Fruit fly (Drosophila melanogaster) whole organism, embryonic: ENCODE results near the gene eIF3d1.
A peak's percentile ranks its signal among the peaks of the same experiment; 100 is the strongest.

Experiments used
- Abd-B ChIP-seq: fragments of 200-800 bp; sonication (Bioruptor generic); optimal IDR thresholded peaks from 2 replicates; lab custom pipeline; 2018; ENCODE audit warnings: missing biosample characterization, mild to moderate bottlenecking, missing genetic modification characterization, moderate library complexity
- Asciz ChIP-seq: fragments of 200-800 bp; sonication (Bioruptor generic); optimal IDR thresholded peaks from 2 replicates; lab custom pipeline; 2017; ENCODE audit warnings: missing biosample characterization, mild to moderate bottlenecking, missing genetic modification characterization, missing genetic modification reagents
- B-H2 ChIP-seq: fragments of 200-800 bp; sonication (Bioruptor generic); optimal IDR thresholded peaks from 2 replicates; lab custom pipeline; 2018; ENCODE audit warnings: missing biosample characterization, mild to moderate bottlenecking, missing genetic modification characterization
- Bdp1 ChIP-seq: fragments of 200-800 bp; sonication (Bioruptor generic); optimal IDR thresholded peaks from 3 replicates; lab custom pipeline; 2016; ENCODE audit warnings: missing biosample characterization, missing genetic modification characterization
- CG10209 ChIP-seq: fragments of 200-800 bp; sonication (Bioruptor generic); optimal IDR thresholded peaks from 3 replicates; lab custom pipeline; 2017; ENCODE audit warnings: missing biosample characterization, mild to moderate bottlenecking, missing genetic modification characterization, missing genetic modification reagents
- CG11085 ChIP-seq: fragments of 200-800 bp; sonication (Bioruptor generic); IDR thresholded peaks from 2 replicates; pipeline ENCODE4 v1.3.6; 2022; ENCODE audit warnings: missing biosample characterization, missing genetic modification characterization
- CG1233 ChIP-seq: fragments of 200-800 bp; sonication (Bioruptor generic); optimal IDR thresholded peaks from 4 replicates; lab custom pipeline; 2018; ENCODE audit warnings: missing biosample characterization, mild to moderate bottlenecking, missing genetic modification characterization
- CG13296 ChIP-seq: fragments of 200-800 bp; sonication (Bioruptor generic); optimal IDR thresholded peaks from 3 replicates; lab custom pipeline; 2018; ENCODE audit warnings: missing biosample characterization, mild to moderate bottlenecking, missing genetic modification characterization
- CG13775 ChIP-seq: fragments of 200-800 bp; sonication (Bioruptor generic); optimal IDR thresholded peaks from 3 replicates; lab custom pipeline; 2017; ENCODE audit warnings: missing biosample characterization, mild to moderate bottlenecking, missing genetic modification characterization
- CG14710 ChIP-seq: fragments of 200-800 bp; sonication (Bioruptor generic); optimal IDR thresholded peaks from 3 replicates; lab custom pipeline; 2019; ENCODE audit warnings: missing biosample characterization, mild to moderate bottlenecking, missing genetic modification characterization, moderate library complexity
- CG16779 ChIP-seq: fragments of 200-800 bp; sonication (Bioruptor generic); IDR thresholded peaks from 2 replicates; pipeline ENCODE4 v1.3.6; 2022; ENCODE audit warnings: missing biosample characterization, missing genetic modification characterization
- CG16815 ChIP-seq: fragments of 200-800 bp; sonication (Bioruptor generic); optimal IDR thresholded peaks from 3 replicates; lab custom pipeline; 2017; ENCODE audit warnings: missing biosample characterization, mild to moderate bottlenecking, missing genetic modification characterization
- CG17361 ChIP-seq: fragments of 200-800 bp; sonication (Bioruptor generic); IDR thresholded peaks from 3 replicates; pipeline ENCODE4 v1.3.6; 2022; ENCODE audit warnings: missing biosample characterization, missing genetic modification characterization
- CG17802 ChIP-seq: fragments of 200-800 bp; sonication (Bioruptor generic); optimal IDR thresholded peaks from 2 replicates; lab custom pipeline; 2018; ENCODE audit warnings: missing biosample characterization, mild to moderate bottlenecking, missing genetic modification characterization, moderate library complexity
- CG1792 ChIP-seq: fragments of 200-800 bp; sonication (Bioruptor generic); optimal IDR thresholded peaks from 2 replicates; lab custom pipeline; 2016; ENCODE audit warnings: missing biosample characterization, missing genetic modification characterization
- CG18262 ChIP-seq: fragments of 200-800 bp; optimal IDR thresholded peaks from 3 replicates; lab custom pipeline; 2019; ENCODE audit warnings: missing biosample characterization, mild to moderate bottlenecking, missing genetic modification characterization, moderate library complexity
- CG18476 ChIP-seq: fragments of 200-800 bp; sonication (Bioruptor generic); optimal IDR thresholded peaks from 2 replicates; lab custom pipeline; 2016; ENCODE audit warnings: missing biosample characterization, mild to moderate bottlenecking, missing genetic modification characterization
- CG2116 ChIP-seq: fragments of 200-800 bp; sonication (Bioruptor generic); optimal IDR thresholded peaks from 3 replicates; lab custom pipeline; 2018; ENCODE audit warnings: missing biosample characterization, mild to moderate bottlenecking, missing genetic modification characterization
- CG2129 ChIP-seq: fragments of 200-800 bp; sonication (Bioruptor generic); IDR thresholded peaks from 2 replicates; pipeline ENCODE4 v1.3.6; 2022; ENCODE audit warnings: missing biosample characterization, missing genetic modification characterization; ENCODE audit not compliant: partially characterized antibody
- CG30431 ChIP-seq: fragments of 200-800 bp; sonication (Bioruptor generic); optimal IDR thresholded peaks from 2 replicates; lab custom pipeline; 2017; ENCODE audit warnings: missing biosample characterization, missing genetic modification characterization
- CG32767 ChIP-seq: fragments of 200-800 bp; sonication (Bioruptor generic); IDR thresholded peaks from 2 replicates; pipeline ENCODE4 v1.3.6; 2022; ENCODE audit warnings: missing biosample characterization, missing genetic modification characterization
- CG32772 ChIP-seq: fragments of 200-800 bp; sonication (Bioruptor generic); IDR thresholded peaks from 2 replicates; pipeline ENCODE4 v1.3.6; 2022; ENCODE audit warnings: missing biosample characterization, missing genetic modification characterization
- CG3838 ChIP-seq: fragments of 200-800 bp; sonication (Bioruptor generic); optimal IDR thresholded peaks from 3 replicates; lab custom pipeline; 2016; ENCODE audit warnings: missing biosample characterization, missing genetic modification characterization
- CG42726 ChIP-seq: fragments of 200-800 bp; sonication (Bioruptor generic); IDR thresholded peaks from 2 replicates; pipeline ENCODE4 v1.3.6; 2022; ENCODE audit warnings: missing biosample characterization, missing genetic modification characterization; ENCODE audit not compliant: partially characterized antibody
- CG6272 ChIP-seq: fragments of 200-800 bp; sonication (Bioruptor generic); IDR thresholded peaks from 2 replicates; pipeline ENCODE4 v1.3.6; 2022; ENCODE audit warnings: missing biosample characterization, missing genetic modification characterization
- CG6689 ChIP-seq: fragments of 200-800 bp; sonication (Bioruptor generic); IDR thresholded peaks from 2 replicates; pipeline ENCODE4 v1.3.6; 2022; ENCODE audit warnings: missing biosample characterization, missing genetic modification characterization
- CG7963 ChIP-seq: fragments of 200-800 bp; sonication (Bioruptor generic); IDR thresholded peaks from 3 replicates; pipeline ENCODE4 v1.3.6; 2022; ENCODE audit warnings: missing biosample characterization, missing genetic modification characterization; ENCODE audit not compliant: partially characterized antibody
- CTCF ChIP-seq: fragments of 200-800 bp; sonication (Bioruptor generic); optimal IDR thresholded peaks from 2 replicates; lab custom pipeline; 2017; ENCODE audit warnings: missing biosample characterization, mild to moderate bottlenecking, missing genetic modification characterization, moderate library complexity
- Drgx ChIP-seq: fragments of 200-800 bp; sonication (Bioruptor generic); IDR thresholded peaks from 2 replicates; pipeline ENCODE4 v1.3.6; 2022; ENCODE audit warnings: missing biosample characterization, missing genetic modification characterization
- Gug ChIP-seq: fragments of 200-800 bp; sonication (Bioruptor generic); IDR thresholded peaks from 4 replicates; pipeline ENCODE4 v1.3.6; 2022; ENCODE audit warnings: missing biosample characterization, missing genetic modification characterization
- Hmr ChIP-seq: fragments of 200-800 bp; sonication (Bioruptor generic); optimal IDR thresholded peaks from 3 replicates; lab custom pipeline; 2017; ENCODE audit warnings: mild to moderate bottlenecking, missing biosample characterization, missing genetic modification reagents, missing genetic modification characterization
- MESR4 ChIP-seq: fragments of 200-800 bp; sonication (Bioruptor generic); optimal IDR thresholded peaks from 2 replicates; lab custom pipeline; 2018; ENCODE audit warnings: missing biosample characterization, mild to moderate bottlenecking, missing genetic modification characterization, moderate library complexity
- Oaz ChIP-seq: fragments of 200-800 bp; sonication (Bioruptor generic); IDR thresholded peaks from 2 replicates; pipeline ENCODE4 v1.3.6; 2022; ENCODE audit warnings: missing biosample characterization, missing genetic modification characterization
- Tbp ChIP-seq: fragments of >200 bp; optimal IDR thresholded peaks from 2 replicates; lab custom pipeline; 2018; ENCODE audit warnings: missing biosample characterization, missing genetic modification characterization
- ab ChIP-seq: fragments of 200-800 bp; sonication (Bioruptor generic); optimal IDR thresholded peaks from 2 replicates; lab custom pipeline; 2016; ENCODE audit warnings: missing biosample characterization, missing genetic modification characterization
- chinmo ChIP-seq: fragments of 200-800 bp; sonication (Bioruptor generic); IDR thresholded peaks from 4 replicates; pipeline ENCODE4 v1.3.6; 2022; ENCODE audit warnings: missing biosample characterization, missing genetic modification characterization; ENCODE audit not compliant: partially characterized antibody
- ci ChIP-seq: fragments of 200-800 bp; sonication (Bioruptor generic); IDR thresholded peaks from 3 replicates; pipeline ENCODE4 v1.3.6; 2022; ENCODE audit warnings: missing biosample characterization, missing genetic modification characterization
- eve ChIP-seq, 2 experiments: fragments of >200 bp; optimal IDR thresholded peaks; 2 replicates each; lab custom pipeline; 2017; ENCODE audit warnings: missing biosample characterization in 2 of 2, missing genetic modification characterization in 2 of 2
- eyg ChIP-seq: fragments of 200-800 bp; sonication (Bioruptor generic); optimal IDR thresholded peaks from 3 replicates; lab custom pipeline; 2016; ENCODE audit warnings: missing biosample characterization, missing genetic modification characterization
- gsb-n ChIP-seq: fragments of 200-800 bp; sonication (Bioruptor generic); optimal IDR thresholded peaks from 3 replicates; lab custom pipeline; 2018; ENCODE audit warnings: missing biosample characterization, mild to moderate bottlenecking, missing genetic modification characterization
- lola ChIP-seq, 3 experiments: fragments of >200 bp in 2 of 3; fragments of 200-800 bp in 1 of 3; sonication (Bioruptor generic) in 1 of 3; optimal IDR thresholded peaks; 2 replicates each; lab custom pipeline; 2017 to 2019; ENCODE audit warnings: missing biosample characterization in 3 of 3, missing genetic modification characterization in 3 of 3, mild to moderate bottlenecking in 1 of 3, moderate library complexity in 1 of 3
- luna ChIP-seq: fragments of 200-800 bp; sonication (Bioruptor generic); optimal IDR thresholded peaks from 2 replicates; lab custom pipeline; 2016; ENCODE audit warnings: missing biosample characterization, missing genetic modification characterization
- mam ChIP-seq: fragments of 200-800 bp; sonication (Bioruptor generic); optimal IDR thresholded peaks from 3 replicates; lab custom pipeline; 2016; ENCODE audit warnings: missing biosample characterization, missing genetic modification characterization
- odd ChIP-seq: fragments of 200-800 bp; sonication (Bioruptor generic); optimal IDR thresholded peaks from 2 replicates; lab custom pipeline; 2017; ENCODE audit warnings: missing biosample characterization, mild to moderate bottlenecking, missing genetic modification characterization
- pb ChIP-seq: fragments of 200-800 bp; sonication (Bioruptor generic); optimal IDR thresholded peaks from 3 replicates; lab custom pipeline; 2016; ENCODE audit warnings: missing biosample characterization, missing genetic modification characterization
- peb ChIP-seq: fragments of 200-800 bp; sonication (Bioruptor generic); IDR thresholded peaks from 2 replicates; pipeline ENCODE4 v1.3.6; 2022; ENCODE audit warnings: missing biosample characterization, missing genetic modification characterization
- psq ChIP-seq: fragments of 200-800 bp; sonication (Bioruptor generic); optimal IDR thresholded peaks from 2 replicates; lab custom pipeline; 2017; ENCODE audit warnings: missing biosample characterization, missing genetic modification characterization
- scrt ChIP-seq: fragments of 200-800 bp; sonication (Bioruptor generic); optimal IDR thresholded peaks from 2 replicates; lab custom pipeline; 2018; ENCODE audit warnings: missing biosample characterization, mild to moderate bottlenecking, missing genetic modification characterization, moderate library complexity
- tio ChIP-seq: fragments of 200-800 bp; sonication (Bioruptor generic); optimal IDR thresholded peaks from 2 replicates; lab custom pipeline; 2017; ENCODE audit warnings: missing biosample characterization, missing genetic modification characterization, inconsistent platforms
- usp ChIP-seq: fragments of >200 bp; optimal IDR thresholded peaks from 2 replicates; lab custom pipeline; 2017; ENCODE audit warnings: missing biosample characterization, missing genetic modification characterization
- wek ChIP-seq: fragments of 200-800 bp; sonication (Bioruptor generic); optimal IDR thresholded peaks from 3 replicates; lab custom pipeline; 2018; ENCODE audit warnings: missing biosample characterization, mild to moderate bottlenecking, missing genetic modification characterization, moderate library complexity
- yki ChIP-seq: fragments of >200 bp; optimal IDR thresholded peaks from 3 replicates; lab custom pipeline; 2018

The eIF3d1 gene

DNA sequence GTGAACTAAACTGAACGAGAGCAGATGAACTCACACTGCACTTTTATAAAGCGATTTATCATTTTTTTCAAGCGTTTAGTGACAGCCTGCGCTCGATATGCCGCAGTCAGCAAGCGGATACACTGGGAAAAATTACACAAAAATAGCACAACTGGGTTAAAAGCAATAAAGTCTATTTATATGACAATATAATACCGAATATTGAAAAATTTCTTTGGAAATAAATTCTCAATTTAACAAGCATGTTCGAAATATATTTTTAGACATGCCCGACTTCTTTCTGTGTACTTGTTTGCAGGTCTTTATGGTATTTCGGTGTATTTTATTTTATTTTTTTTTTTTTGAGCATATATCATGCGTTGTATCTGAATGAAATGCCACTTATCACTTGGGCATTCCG lies 34.1 kb downstream of the eIF3d1 start (continued):
- TF ChIP-seq CG2129 (GFP tag; lab: Robert Waterston, UW) (no peak), tio (peak; percentile 52), Asciz (GFP tag; lab: Kevin White, UChicago) (peak; percentile 29), usp (no peak), pb (GFP tag; lab: Kevin White, UChicago) (peak; percentile 11), yki (lab: Kevin White, UChicago) (no peak), MESR4 (no peak), ci (GFP tag; lab: Robert Waterston, UW) (peak; percentile 86), eve (GFP tag; optimal IDR thresholded peaks at IDR 0.05; lab: Kevin White, UChicago) (peak in 1 of 2 experiments; percentile 64), CG11085 (GFP tag; lab: Robert Waterston, UW) (0 out of 2 replicates have a peak, but pooled peaks have one; percentile 35), B-H2 (no peak), CG6272 (GFP tag; lab: Robert Waterston, UW) (no peak), CG1233 (peak; percentile 56), CG32767 (GFP tag; lab: Robert Waterston, UW) (0 out of 2 replicates have a peak, but pooled peaks have one; percentile 26), odd (GFP tag; lab: Kevin White, UChicago) (no peak), CG13296 (GFP tag; lab: Kevin White, UChicago) (peak; percentile 11), CG16815 (GFP tag; lab: Kevin White, UChicago) (peak; percentile 47), CTCF (GFP tag; lab: Kevin White, UChicago) (peak; percentile 9), chinmo (GFP tag; lab: Robert Waterston, UW) (no peak), CG16779 (no peak), CG1792 (GFP tag; lab: Kevin White, UChicago) (peak; percentile 47), Gug (GFP tag; lab: Robert Waterston, UW) (peak; percentile 34; the same call in 1 of the 4 replicates), CG18262 (tag; lab: Kevin White, UChicago) (peak; percentile 35), CG32772 (GFP tag; lab: Robert Waterston, UW) (peak; percentile 68), scrt (GFP tag; lab: Kevin White, UChicago) (peak; percentile 14), Drgx (GFP tag; lab: Robert Waterston, UW) (peak; percentile 46), CG42726 (no peak), CG18476 (GFP tag; lab: Kevin White, UChicago) (peak; percentile 34), wek (GFP tag; lab: Kevin White, UChicago) (no peak), mam (peak; percentile 20), CG17802 (tag; lab: Kevin White, UChicago) (peak; percentile 8), Abd-B (GFP tag; lab: Kevin White, UChicago) (peak; percentile 70), gsb-n (peak; percentile 69), luna (no peak), CG14710 (tag; lab: Kevin White, UChicago) (peak; percentile 68), lola (GFP tag; optimal IDR thresholded peaks at IDR 0.05; lab: Kevin White, UChicago) (peak in 1 of 3 experiments; percentile 66), CG30431 (GFP tag; lab: Kevin White, UChicago) (peak; percentile 48), CG10209 (GFP tag; lab: Kevin White, UChicago) (peak; percentile 57), CG13775 (GFP tag; lab: Kevin White, UChicago) (peak; percentile 46), psq (GFP tag; lab: Kevin White, UChicago) (no peak), Oaz (GFP tag; lab: Robert Waterston, UW) (peak; percentile 54), Hmr (peak; percentile 1), CG6689 (GFP tag; lab: Robert Waterston, UW) (0 out of 2 replicates have a peak, but pooled peaks have one; percentile 21), CG3838 (GFP tag; lab: Kevin White, UChicago) (peak; percentile 26), CG2116 (no peak), peb (no peak), CG17361 (GFP tag; lab: Robert Waterston, UW) (0 out of 3 replicates have a peak, but pooled peaks have one; percentile 32), Bdp1 (GFP tag; lab: Kevin White, UChicago) (peak; percentile 41), eyg (GFP tag; lab: Kevin White, UChicago) (peak; percentile 28), CG7963 (GFP tag; lab: Robert Waterston, UW) (no peak), ab (GFP tag; lab: Kevin White, UChicago) (peak; percentile 13), Tbp (no peak)
